Fruit fly (Drosophila melanogaster) whole organism, embryonic: ENCODE measurements around the gene Ac3.

Experiments used
- BtbVII ChIP-seq: fragments of 200-800 bp; sonication (Bioruptor generic); optimal IDR thresholded peaks from 3 replicates; lab custom pipeline; 2017; ENCODE audit warnings: missing biosample characterization, mild to moderate bottlenecking, missing genetic modification characterization
- CG10209 ChIP-seq: fragments of 200-800 bp; sonication (Bioruptor generic); optimal IDR thresholded peaks from 3 replicates; lab custom pipeline; 2017; ENCODE audit warnings: missing biosample characterization, mild to moderate bottlenecking, missing genetic modification characterization, missing genetic modification reagents
- CG10267 ChIP-seq: fragments of 200-800 bp; sonication (Bioruptor generic); optimal IDR thresholded peaks from 2 replicates; lab custom pipeline; 2018; ENCODE audit warnings: missing biosample characterization, mild to moderate bottlenecking, missing genetic modification characterization, moderate library complexity
- CG10321 ChIP-seq: fragments of 200-800 bp; sonication (Bioruptor generic); IDR thresholded peaks from 2 replicates; pipeline ENCODE4 v1.3.6; 2022; ENCODE audit warnings: missing biosample characterization, missing genetic modification characterization
- CG13624 ChIP-seq: fragments of 200-800 bp; sonication (Bioruptor generic); optimal IDR thresholded peaks from 2 replicates; lab custom pipeline; 2016; ENCODE audit warnings: missing biosample characterization, missing genetic modification characterization
- CG15514 ChIP-seq: fragments of 200-800 bp; sonication (Bioruptor generic); optimal IDR thresholded peaks from 3 replicates; lab custom pipeline; 2017; ENCODE audit warnings: missing biosample characterization, missing genetic modification characterization, mild to moderate bottlenecking, moderate library complexity, missing genetic modification reagents
- CG15601 ChIP-seq: fragments of 200-800 bp; sonication (Bioruptor generic); optimal IDR thresholded peaks from 3 replicates; lab custom pipeline; 2019; ENCODE audit warnings: missing biosample characterization, mild to moderate bottlenecking, missing genetic modification characterization, moderate library complexity
- CG16813 ChIP-seq: fragments of 200-800 bp; sonication (Bioruptor generic); IDR thresholded peaks from 3 replicates; pipeline ENCODE4 v1.3.6; 2022; ENCODE audit warnings: missing biosample characterization, missing genetic modification characterization; ENCODE audit not compliant: partially characterized antibody
- CG17802 ChIP-seq: fragments of 200-800 bp; sonication (Bioruptor generic); optimal IDR thresholded peaks from 2 replicates; lab custom pipeline; 2018; ENCODE audit warnings: missing biosample characterization, mild to moderate bottlenecking, missing genetic modification characterization, moderate library complexity
- CG2199 ChIP-seq: fragments of 200-800 bp; sonication (Bioruptor generic); IDR thresholded peaks from 3 replicates; pipeline ENCODE4 v1.3.6; 2022; ENCODE audit warnings: missing biosample characterization, missing genetic modification characterization
- CG34422 ChIP-seq: fragments of 200-800 bp; sonication (Bioruptor generic); IDR thresholded peaks from 3 replicates; pipeline ENCODE4 v1.3.6; 2022; ENCODE audit warnings: missing biosample characterization, missing genetic modification characterization
- CG4820 ChIP-seq: fragments of 200-800 bp; sonication (Bioruptor generic); optimal IDR thresholded peaks from 3 replicates; lab custom pipeline; 2016; ENCODE audit warnings: missing biosample characterization, missing genetic modification characterization
- CG6791 ChIP-seq: fragments of 200-800 bp; sonication (Bioruptor generic); IDR thresholded peaks from 3 replicates; pipeline ENCODE4 v1.3.6; 2022; ENCODE audit warnings: missing biosample characterization, missing genetic modification characterization; ENCODE audit not compliant: partially characterized antibody
- CG6813 ChIP-seq: fragments of 200-800 bp; sonication (Bioruptor generic); optimal IDR thresholded peaks from 2 replicates; lab custom pipeline; 2017; ENCODE audit warnings: missing biosample characterization, missing genetic modification characterization, mild to moderate bottlenecking, moderate library complexity, missing genetic modification reagents
- CG8290 ChIP-seq, 3 experiments: fragments of 200-800 bp; sonication (Bioruptor generic); optimal IDR thresholded peaks; 2 replicates each; lab custom pipeline; 2016 to 2019; ENCODE audit warnings: missing biosample characterization in 3 of 3, missing genetic modification characterization in 3 of 3, mild to moderate bottlenecking in 2 of 3, moderate library complexity in 1 of 3
- CG9215 ChIP-seq: fragments of 200-800 bp; sonication (Bioruptor generic); IDR thresholded peaks from 2 replicates; pipeline ENCODE4 v1.3.6; 2022; ENCODE audit warnings: missing biosample characterization, missing genetic modification characterization
- CkIIα-i1 ChIP-seq: fragments of 200-800 bp; sonication (Bioruptor generic); IDR thresholded peaks from 2 replicates; pipeline ENCODE4 v1.3.6; 2022; ENCODE audit warnings: missing biosample characterization, missing genetic modification characterization
- Deaf1 ChIP-seq: fragments of 200-800 bp; optimal IDR thresholded peaks from 3 replicates; lab custom pipeline; 2019; ENCODE audit warnings: missing biosample characterization, mild to moderate bottlenecking, missing genetic modification characterization, moderate library complexity
- HLH3B ChIP-seq: fragments of 200-800 bp; sonication (Bioruptor generic); IDR thresholded peaks from 2 replicates; pipeline ENCODE4 v1.3.6; 2022; ENCODE audit warnings: missing biosample characterization, missing genetic modification characterization
- HLH4C ChIP-seq: fragments of 200-800 bp; sonication (Bioruptor generic); IDR thresholded peaks from 3 replicates; pipeline ENCODE4 v1.3.6; 2022; ENCODE audit warnings: missing biosample characterization, missing genetic modification characterization; ENCODE audit not compliant: partially characterized antibody
- Hand ChIP-seq: fragments of 200-800 bp; sonication (Bioruptor generic); optimal IDR thresholded peaks from 2 replicates; lab custom pipeline; 2017; ENCODE audit warnings: mild to moderate bottlenecking, missing biosample characterization, missing genetic modification reagents, missing genetic modification characterization
- Hr51 ChIP-seq, 2 experiments: fragments of 200-800 bp; sonication (Bioruptor generic); optimal IDR thresholded peaks; 2 replicates in 1 of 2; 3 replicates in 1 of 2; lab custom pipeline; 2016 to 2018; ENCODE audit warnings: missing biosample characterization in 2 of 2, missing genetic modification characterization in 2 of 2, mild to moderate bottlenecking in 1 of 2, moderate library complexity in 1 of 2
- Med ChIP-seq: fragments of 200-800 bp; sonication (Bioruptor generic); peaks from one replicate; lab custom pipeline; 2016; ENCODE audit warnings: missing biosample characterization, missing genetic modification characterization, mild to moderate bottlenecking, inconsistent platforms, moderate library complexity
- Myb ChIP-seq: fragments of 200-800 bp; sonication (Bioruptor generic); optimal IDR thresholded peaks from 2 replicates; lab custom pipeline; 2016; ENCODE audit warnings: missing biosample characterization, missing genetic modification characterization
- Pdp1 ChIP-seq, 2 experiments: fragments of 200-800 bp; sonication (Bioruptor generic); optimal IDR thresholded peaks; 3 replicates each; lab custom pipeline; 2016; ENCODE audit warnings: missing biosample characterization in 2 of 2, missing genetic modification characterization in 2 of 2, mild to moderate bottlenecking in 1 of 2, moderate library complexity in 1 of 2
- Scr ChIP-seq: fragments of 200-800 bp; sonication (Bioruptor generic); IDR thresholded peaks from 2 replicates; pipeline ENCODE4 v1.3.6; 2022; ENCODE audit warnings: missing biosample characterization, missing genetic modification characterization; ENCODE audit not compliant: partially characterized antibody
- Sry-δ ChIP-seq: fragments of 200-800 bp; sonication (Bioruptor generic); optimal IDR thresholded peaks from 2 replicates; lab custom pipeline; 2016; ENCODE audit warnings: missing biosample characterization, missing genetic modification characterization
- Trl ChIP-seq, 3 experiments: fragments of >200 bp in 2 of 3; fragments of 200-800 bp in 1 of 3; sonication (Bioruptor generic) in 1 of 3; optimal IDR thresholded peaks; 2 replicates in 1 of 3; 3 replicates in 2 of 3; lab custom pipeline; 2016 to 2017; ENCODE audit warnings: missing biosample characterization in 1 of 3, missing genetic modification characterization in 1 of 3
- abd-A ChIP-seq: fragments of 200-800 bp; sonication (Bioruptor generic); optimal IDR thresholded peaks from 3 replicates; lab custom pipeline; 2019; ENCODE audit warnings: missing biosample characterization, mild to moderate bottlenecking, missing genetic modification characterization, moderate library complexity
- amos ChIP-seq: fragments of 200-800 bp; sonication (Bioruptor generic); IDR thresholded peaks from 2 replicates; pipeline ENCODE4 v1.3.6; 2022; ENCODE audit warnings: missing biosample characterization, missing genetic modification characterization; ENCODE audit not compliant: partially characterized antibody
- bbx ChIP-seq: fragments of 200-800 bp; sonication (Bioruptor generic); IDR thresholded peaks from 2 replicates; pipeline ENCODE4 v1.3.6; 2022; ENCODE audit warnings: missing biosample characterization, missing genetic modification characterization; ENCODE audit not compliant: partially characterized antibody
- ci ChIP-seq: fragments of 200-800 bp; sonication (Bioruptor generic); IDR thresholded peaks from 3 replicates; pipeline ENCODE4 v1.3.6; 2022; ENCODE audit warnings: missing biosample characterization, missing genetic modification characterization
- dmrt99B ChIP-seq: fragments of 200-800 bp; sonication (Bioruptor generic); optimal IDR thresholded peaks from 2 replicates; lab custom pipeline; 2018; ENCODE audit warnings: missing biosample characterization, mild to moderate bottlenecking, missing genetic modification characterization, moderate library complexity
- fd96Cb ChIP-seq: fragments of 200-800 bp; sonication (Bioruptor generic); optimal IDR thresholded peaks from 2 replicates; lab custom pipeline; 2018; ENCODE audit warnings: missing biosample characterization, mild to moderate bottlenecking, missing genetic modification characterization, moderate library complexity
- her ChIP-seq: fragments of 200-800 bp; sonication (Bioruptor generic); optimal IDR thresholded peaks from 2 replicates; lab custom pipeline; 2016; ENCODE audit warnings: missing biosample characterization, missing genetic modification characterization
- ken ChIP-seq: fragments of 200-800 bp; sonication (Bioruptor generic); IDR thresholded peaks from 3 replicates; pipeline ENCODE4 v1.3.6; 2022; ENCODE audit warnings: missing biosample characterization, missing genetic modification characterization
- kni ChIP-seq: fragments of 200-800 bp; sonication (Bioruptor generic); optimal IDR thresholded peaks from 3 replicates; lab custom pipeline; 2017; ENCODE audit warnings: mild to moderate bottlenecking, missing biosample characterization, missing genetic modification reagents, missing genetic modification characterization
- row ChIP-seq: fragments of 200-800 bp; sonication (Bioruptor generic); IDR thresholded peaks from 3 replicates; pipeline ENCODE4 v1.3.6; 2022; ENCODE audit warnings: missing biosample characterization, missing genetic modification characterization
- sens ChIP-seq: fragments of 200-800 bp; sonication (Bioruptor generic); peaks from one replicate; lab custom pipeline; 2016; ENCODE audit warnings: missing biosample characterization, missing genetic modification characterization
- ssp ChIP-seq: fragments of 200-800 bp; sonication (Bioruptor generic); IDR thresholded peaks from 2 replicates; pipeline ENCODE4 v1.3.6; 2022; ENCODE audit warnings: missing biosample characterization, missing genetic modification characterization
- ttk ChIP-seq: fragments of 200-800 bp; sonication (Bioruptor generic); IDR thresholded peaks from 2 replicates; pipeline ENCODE4 v2.1.2; 2022; ENCODE audit warnings: missing biosample characterization, missing genetic modification characterization
- unc-4 ChIP-seq: fragments of 200-800 bp; sonication (Bioruptor generic); IDR thresholded peaks from 2 replicates; pipeline ENCODE4 v1.3.6; 2022; ENCODE audit warnings: missing biosample characterization, missing genetic modification characterization; ENCODE audit not compliant: partially characterized antibody
- zfh1 ChIP-seq: fragments of 200-800 bp; sonication (Bioruptor generic); IDR thresholded peaks from 3 replicates; pipeline ENCODE4 v1.3.6; 2022; ENCODE audit warnings: missing biosample characterization, missing genetic modification characterization

Ac3 gene

DNA sequence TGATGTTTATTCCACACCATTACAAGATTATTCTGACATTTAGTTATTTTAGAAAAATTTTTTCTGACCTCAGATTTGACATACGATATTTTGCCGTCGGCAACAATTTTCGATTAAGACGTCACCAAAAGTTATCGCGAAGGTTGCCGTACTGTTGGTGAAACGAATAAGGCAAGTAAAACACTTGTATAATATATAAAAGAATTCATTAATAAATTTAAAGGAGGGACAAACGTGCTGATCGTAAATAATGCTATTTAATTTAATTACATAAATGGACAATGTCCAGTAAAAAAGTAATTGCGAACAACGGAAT lies 8.0 kb upstream of the Ac3 start (continued):
- TF ChIP-seq bbx (GFP tag; lab: Robert Waterston, UW) (peak; percentile 40), row (GFP tag; lab: Robert Waterston, UW) (peak; percentile 41; the same call in 2 of the 3 replicates), fd96Cb (tag; lab: Kevin White, UChicago) (no peak), ssp (GFP tag; lab: Robert Waterston, UW) (no peak), amos (GFP tag; lab: Robert Waterston, UW) (peak; percentile 50; the same call in 1 of the 2 replicates), CG16813 (GFP tag; lab: Robert Waterston, UW) (peak; percentile 58), CG10267 (tag; lab: Kevin White, UChicago) (peak; percentile 9), Sry-δ (GFP tag; lab: Kevin White, UChicago) (peak; percentile 33), Pdp1 (GFP tag; optimal IDR thresholded peaks at IDR 0.05; lab: Kevin White, UChicago) (peak in 1 of 2 experiments; percentile 68), CG8290 (GFP tag; optimal IDR thresholded peaks at IDR 0.05; lab: Kevin White, UChicago) (no peak), CG8290 (tag; optimal IDR thresholded peaks at IDR 0.05; lab: Kevin White, UChicago) (peak in 1 of 2 experiments; percentile 44), CG15514 (GFP tag; lab: Kevin White, UChicago) (peak; percentile 5), unc-4 (GFP tag; lab: Robert Waterston, UW) (peak; percentile 48; the same call in 1 of the 2 replicates), Scr (GFP tag; lab: Robert Waterston, UW) (peak; percentile 58; the same call in 1 of the 2 replicates), BtbVII (GFP tag; lab: Kevin White, UChicago) (no peak)

DNA sequence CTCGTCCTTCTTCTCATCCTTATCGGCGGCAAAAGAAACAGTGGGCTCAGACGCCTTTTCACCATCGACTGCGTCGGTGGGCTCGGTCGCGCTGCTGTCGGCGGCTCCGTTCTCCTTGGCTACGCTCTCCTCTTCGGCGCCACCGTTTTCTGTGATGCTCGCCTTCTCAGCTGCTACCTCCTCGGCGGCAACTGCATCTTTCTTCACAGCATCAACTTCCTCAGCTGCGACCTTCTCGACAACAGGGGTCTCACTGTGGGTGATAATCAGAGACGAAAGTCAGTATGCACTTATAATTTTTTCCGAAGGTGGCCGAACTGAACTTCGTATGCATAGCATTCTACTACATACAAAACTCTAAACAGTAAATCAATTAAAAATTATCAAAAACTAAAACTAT lies 4.4 kb upstream of the Ac3 start:
- TF ChIP-seq Med (peak; percentile 53), Deaf1 (tag; lab: Kevin White, UChicago) (peak; percentile 13), CG6813 (GFP tag; lab: Kevin White, UChicago) (no peak), Hr51 (GFP tag; optimal IDR thresholded peaks at IDR 0.05; lab: Kevin White, UChicago) (no peak), ttk (GFP tag; lab: Robert Waterston, UW) (peak; percentile 8; the same call in 1 of the 2 replicates), HLH3B (0 out of 2 replicates have a peak, but pooled peaks have one; percentile 8), ci (GFP tag; lab: Robert Waterston, UW) (0 out of 3 replicates have a peak, but pooled peaks have one; percentile 28), ken (GFP tag; lab: Robert Waterston, UW) (0 out of 3 replicates have a peak, but pooled peaks have one; percentile 17)

DNA sequence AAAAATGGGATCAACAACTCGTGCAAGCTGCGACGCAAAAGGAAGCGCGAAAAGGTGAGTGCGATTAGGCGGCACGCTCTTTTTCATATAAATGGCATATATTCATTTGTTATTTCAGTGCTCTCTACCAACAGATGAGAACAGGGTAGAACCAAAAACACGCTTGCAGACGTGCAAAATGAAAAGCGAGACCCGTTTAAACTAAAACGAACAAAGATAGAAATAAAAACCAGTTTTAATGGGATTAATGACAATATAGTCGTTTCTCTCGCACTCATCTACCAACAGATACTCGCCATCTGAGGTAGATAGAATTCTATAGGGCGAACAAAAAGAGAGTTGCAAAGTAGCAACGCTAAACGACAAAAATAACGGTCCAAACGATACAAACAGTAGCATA lies 3.9 kb upstream of the Ac3 start:
- no peak for TF ChIP-seq Hand (GFP tag; lab: Kevin White, UChicago)
- peak; percentile 19 for TF ChIP-seq CG13624 (GFP tag; lab: Kevin White, UChicago)
- peak; percentile 92 for TF ChIP-seq CG10321 (GFP tag; lab: Robert Waterston, UW)
- TF ChIP-seq kni (GFP tag; lab: Kevin White, UChicago) = peak; percentile 36
- 0 out of 3 replicates have a peak, but pooled peaks have one; percentile 21 for TF ChIP-seq zfh1 (GFP tag; lab: Robert Waterston, UW)
- peak; percentile 1 for TF ChIP-seq Myb (GFP tag; lab: Kevin White, UChicago)
- TF ChIP-seq CG34422 = peak; percentile 8; the same call in 1 of the 3 replicates
- TF ChIP-seq CG6791 (GFP tag; lab: Robert Waterston, UW) = 0 out of 3 replicates have a peak, but pooled peaks have one; percentile 44
- no peak for TF ChIP-seq CkIIα-i1 (GFP tag; lab: Robert Waterston, UW)
- peak; percentile 54 for TF ChIP-seq abd-A (tag; lab: Kevin White, UChicago)
- peak; percentile 79 for TF ChIP-seq CG17802 (tag; lab: Kevin White, UChicago)
- TF ChIP-seq HLH4C (GFP tag; lab: Robert Waterston, UW) = no peak
- no peak for TF ChIP-seq CG9215 (GFP tag; lab: Robert Waterston, UW)
- 0 out of 3 replicates have a peak, but pooled peaks have one; percentile 17 for TF ChIP-seq ken (GFP tag; lab: Robert Waterston, UW)
- no peak for TF ChIP-seq her (GFP tag; lab: Kevin White, UChicago)
- TF ChIP-seq CG10209 (GFP tag; lab: Kevin White, UChicago) = no peak
- TF ChIP-seq Trl (optimal IDR thresholded peaks at IDR 0.05; lab: Kevin White, UChicago) = peak in 1 of 2 experiments; percentile 37
- TF ChIP-seq Trl (GFP tag; optimal IDR thresholded peaks at IDR 0.05; lab: Kevin White, UChicago) = no peak
- no peak for TF ChIP-seq CG4820 (GFP tag; lab: Kevin White, UChicago)
- peak; percentile 77 for TF ChIP-seq CG2199 (GFP tag; lab: Robert Waterston, UW)
- TF ChIP-seq sens (GFP tag; lab: Kevin White, UChicago) = peak; percentile 65
- TF ChIP-seq CG15601 = no peak
- TF ChIP-seq dmrt99B (tag; lab: Kevin White, UChicago) = no peak
